Worm (Caenorhabditis elegans) whole organism, L3 larva: ENCODE measurements around the gene lev-1.

ENCODE experiments used
- aly-2 ChIP-seq: fragments of 150-350 bp; optimal IDR thresholded peaks from 2 replicates; lab custom pipeline; 2014; ENCODE audit warnings: missing biosample characterization, missing genetic modification characterization
- ama-1 ChIP-seq: fragments of 150-350 bp; optimal IDR thresholded peaks from 2 replicates; lab custom pipeline; 2018
- egl-5 ChIP-seq: fragments of 150-350 bp; optimal IDR thresholded peaks from 2 replicates; lab custom pipeline; 2017; ENCODE audit warnings: missing biosample characterization, missing genetic modification reagents, missing genetic modification characterization, inconsistent platforms
- elt-1 ChIP-seq: fragments of 150-350 bp; optimal IDR thresholded peaks from 2 replicates; lab custom pipeline; 2014; ENCODE audit warnings: missing biosample characterization, missing genetic modification characterization
- nfya-1 ChIP-seq: sonication (generic microtip); optimal IDR thresholded peaks from 2 replicates; lab custom pipeline; 2017; ENCODE audit warnings: missing genetic modification characterization, mild to moderate bottlenecking, missing compliant biosample characterization, antibody characterized with exemption, moderate library complexity; ENCODE audit not compliant: insufficient read depth
- nhr-25 ChIP-seq: sonication (generic microtip); optimal IDR thresholded peaks from 2 replicates; lab custom pipeline; 2017; ENCODE audit warnings: missing biosample characterization, missing genetic modification characterization
- skn-1 ChIP-seq: fragments of 150-350 bp; optimal IDR thresholded peaks from 2 replicates; lab custom pipeline; 2014; ENCODE audit warnings: missing biosample characterization, missing genetic modification characterization

- TF ChIP-seq elt-1 (tag; lab: Kevin White, UChicago) (no peak), nfya-1 (tag; lab: Kevin White, UChicago) (no peak), ama-1 (no peak), egl-5 (tag; lab: Kevin White, UChicago) (no peak), skn-1 (no peak), nhr-25 (tag; lab: Kevin White, UChicago) (no peak), aly-2 (no peak)
These were observed 35.3 kb upstream of the lev-1 start, which contains the start of gene cho-1 for ce11 chrIV:13214466-13214865.
